Worm (Caenorhabditis elegans) whole organism, L4 larva: Measurements from ENCODE around the gene ZK1055.4.

Experiments
- ZK337.2 ChIP-seq: fragments of 200-800 bp; sonication (Bioruptor generic); IDR thresholded peaks from 2 replicates; pipeline ENCODE4 v1.3.6; 2022; ENCODE audit warnings: missing genetic modification reagents, missing genetic modification characterization, missing compliant biosample characterization
- ama-1 ChIP-seq: fragments of 150-350 bp; optimal IDR thresholded peaks from 2 replicates; lab custom pipeline; 2014; ENCODE audit warnings: inconsistent platforms, mixed read lengths
- egl-27 ChIP-seq: sonication (generic microtip); optimal IDR thresholded peaks from 3 replicates; lab custom pipeline; 2017; ENCODE audit warnings: missing biosample characterization, missing genetic modification reagents, missing genetic modification characterization
- lsy-2 ChIP-seq, 2 experiments: fragments of 150-350 bp in 1 of 2; sonication (generic microtip) in 1 of 2; optimal IDR thresholded peaks; 2 replicates each; lab custom pipeline; 2014 to 2017; ENCODE audit warnings: missing biosample characterization in 2 of 2, missing genetic modification characterization in 2 of 2
- madf-9 ChIP-seq: fragments of 200-800 bp; sonication (Bioruptor generic); conservative IDR thresholded peaks from 2 replicates; pipeline ENCODE4 v1.3.6; 2022; ENCODE audit warnings: missing genetic modification reagents, missing genetic modification characterization, missing compliant biosample characterization
- snpc-4 ChIP-seq: fragments of 150-350 bp; optimal IDR thresholded peaks from 2 replicates; lab custom pipeline; 2014; ENCODE audit warnings: missing biosample characterization, missing genetic modification characterization
- unc-130 ChIP-seq: sonication (generic microtip); optimal IDR thresholded peaks from 2 replicates; lab custom pipeline; 2016; ENCODE audit warnings: missing genetic modification reagents, missing genetic modification characterization, missing compliant biosample characterization
- zag-1 ChIP-seq: fragments of 150-350 bp; optimal IDR thresholded peaks from 2 replicates; lab custom pipeline; 2014; ENCODE audit warnings: missing biosample characterization, missing genetic modification characterization

DNA sequence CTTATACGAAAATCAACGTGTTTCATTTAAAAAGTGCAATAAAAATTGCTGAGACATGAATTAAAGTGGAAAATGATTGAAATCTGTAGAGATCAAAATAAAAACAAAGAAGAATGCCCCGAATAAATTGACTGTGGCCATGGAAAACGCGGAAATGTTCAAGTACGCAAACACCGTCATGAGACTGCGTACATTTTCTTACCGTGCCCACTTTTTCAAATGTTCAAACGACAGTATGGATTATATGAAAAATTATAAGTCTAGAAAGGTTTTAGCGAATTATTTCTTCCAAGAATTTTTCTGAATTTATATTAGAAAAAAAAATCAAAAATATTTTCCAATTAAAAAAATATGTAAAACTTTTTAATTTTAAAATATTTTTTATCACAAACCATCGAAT is 29.6 kb downstream of the ZK1055.4 start:
- TF ChIP-seq madf-9 (GFP tag; lab: Robert Waterston, UW), result no peak
- no peak for TF ChIP-seq zag-1 (tag; lab: Kevin White, UChicago)
- peak in 1 of 2 experiments; percentile 90 for TF ChIP-seq lsy-2 (tag; optimal IDR thresholded peaks at IDR 0.05; lab: Kevin White, UChicago)
- TF ChIP-seq egl-27 (tag; lab: Kevin White, UChicago), result no peak
- TF ChIP-seq snpc-4 (tag; lab: Kevin White, UChicago), result no peak
- TF ChIP-seq ZK337.2 (GFP tag; lab: Robert Waterston, UW), result no peak
- TF ChIP-seq ama-1 (lab: Kevin White, UChicago), result no peak
- no peak for TF ChIP-seq unc-130
